Worm (Caenorhabditis elegans): Measurements from ENCODE around the gene mxl-3.

mxl-3 gene

ce11 chrX:13320575-13320974 lies 30.0 kb downstream of the mxl-3 start:
- TF ChIP-seq cebp-1 (GFP tag; IDR thresholded peaks at IDR 0.05) (no peak), cebp-1 (tag; optimal IDR thresholded peaks at IDR 0.05) (peak; percentile 12), madf-6 (GFP tag; IDR thresholded peaks at IDR 0.05) (no peak), B0019.2 (GFP tag; conservative IDR thresholded peaks at IDR 0.05) (no peak), nhr-80 (tag; optimal IDR thresholded peaks at IDR 0.05) (peak; percentile 70), D2030.7 (GFP tag; IDR thresholded peaks at IDR 0.05) (no peak), ceh-27 (GFP tag; optimal IDR thresholded peaks at IDR 0.05) (no peak), ztf-26 (tag; optimal IDR thresholded peaks at IDR 0.05) (peak; percentile 16), pbrm-1 (GFP tag; IDR thresholded peaks at IDR 0.05) (no peak), F23B12.7 (tag; optimal IDR thresholded peaks at IDR 0.05; ENCODE audit: insufficient read depth) (peak; percentile 15), attf-6 (GFP tag; IDR thresholded peaks at IDR 0.05) (no peak), bed-2 (GFP tag; IDR thresholded peaks at IDR 0.05) (no peak), snpc-4 (GFP tag; optimal IDR thresholded peaks at IDR 0.05) (no peak), snpc-4 (tag; optimal IDR thresholded peaks at IDR 0.05) (no peak), lin-40 (tag; optimal IDR thresholded peaks at IDR 0.05) (peak; percentile 29), lin-26 (GFP tag; IDR thresholded peaks at IDR 0.05) (0 out of 2 replicates have a peak, but pooled peaks have one; percentile 20)

- TF ChIP-seq ceh-40 (GFP tag; IDR thresholded peaks at IDR 0.05) (no peak), him-1 (tag; optimal IDR thresholded peaks at IDR 0.05) (no peak), cebp-1 (GFP tag; IDR thresholded peaks at IDR 0.05) (no peak), cebp-1 (tag; optimal IDR thresholded peaks at IDR 0.05) (peak; percentile 20)
Observed at ce11 chrX:13318316-13318715, 32.3 kb downstream of the mxl-3 start.

ce11 chrX:13317532-13317931 lies 33.1 kb downstream of the mxl-3 start:
- TF ChIP-seq zfh-2 (GFP tag; conservative IDR thresholded peaks at IDR 0.05) (no peak), attf-3 (GFP tag; conservative IDR thresholded peaks at IDR 0.05) (no peak), ztf-28 (GFP tag; IDR thresholded peaks at IDR 0.05) (no peak), atf-7 (tag; optimal IDR thresholded peaks at IDR 0.05) (no peak), hlh-12 (tag; optimal IDR thresholded peaks at IDR 0.05) (no peak), B0019.2 (GFP tag; conservative IDR thresholded peaks at IDR 0.05) (no peak), nfya-2 (GFP tag; IDR thresholded peaks at IDR 0.05) (no peak), somi-1 (GFP tag; optimal IDR thresholded peaks at IDR 0.05) (no peak), K11D2.4 (GFP tag; IDR thresholded peaks at IDR 0.05) (no peak), hlh-26 (GFP tag; conservative IDR thresholded peaks at IDR 0.05) (no peak), C06A6.2 (GFP tag; conservative IDR thresholded peaks at IDR 0.05) (no peak), snpc-1.3 (tag; optimal IDR thresholded peaks at IDR 0.05; ENCODE audit: insufficient read depth) (no peak), madf-8 (GFP tag; conservative IDR thresholded peaks at IDR 0.05) (no peak), him-1 (tag; optimal IDR thresholded peaks at IDR 0.05) (no peak), rcor-1 (GFP tag; IDR thresholded peaks at IDR 0.05) (no peak), let-607 (tag; optimal IDR thresholded peaks at IDR 0.05) (no peak), ekl-4 (GFP tag; IDR thresholded peaks at IDR 0.05) (no peak), sea-2 (GFP tag; IDR thresholded peaks at IDR 0.05) (no peak)

- TF ChIP-seq hrde-1 (tag; optimal IDR thresholded peaks at IDR 0.05; ENCODE audit: borderline replicate concordance), result no peak
- no peak for TF ChIP-seq hlh-26 (GFP tag; conservative IDR thresholded peaks at IDR 0.05)
- TF ChIP-seq ztf-6 (GFP tag; IDR thresholded peaks at IDR 0.05), result no peak
Observed at ce11 chrX:13315093-13315492, 35.5 kb downstream of the mxl-3 start.

Measured in whole organism, young adult.